Fruit fly (Drosophila melanogaster) whole organism, embryonic: ENCODE measurements around the gene Tmep.

ENCODE experiments used
- CG1233 ChIP-seq: fragments of 200-800 bp; sonication (Bioruptor generic); optimal IDR thresholded peaks from 4 replicates; lab custom pipeline; 2018; ENCODE audit warnings: missing biosample characterization, mild to moderate bottlenecking, missing genetic modification characterization
- CG8089 ChIP-seq: fragments of 200-800 bp; sonication (Bioruptor generic); optimal IDR thresholded peaks from 3 replicates; lab custom pipeline; 2016; ENCODE audit warnings: missing biosample characterization, missing genetic modification characterization
- CrebB ChIP-seq: fragments of 200-800 bp; sonication (Bioruptor generic); optimal IDR thresholded peaks from 3 replicates; lab custom pipeline; 2018; ENCODE audit warnings: missing biosample characterization, mild to moderate bottlenecking, missing genetic modification characterization
- Six4 ChIP-seq: fragments of 200-800 bp; sonication (Bioruptor generic); optimal IDR thresholded peaks from 2 replicates; lab custom pipeline; 2016; ENCODE audit warnings: missing biosample characterization, missing genetic modification characterization
- aop ChIP-seq: fragments of 200-800 bp; sonication (Bioruptor generic); IDR thresholded peaks from 2 replicates; pipeline ENCODE4 v1.3.6; 2022; ENCODE audit warnings: missing biosample characterization, missing genetic modification characterization
- danr ChIP-seq: fragments of 200-800 bp; sonication (Bioruptor generic); IDR thresholded peaks from 2 replicates; pipeline ENCODE4 v1.3.6; 2022; ENCODE audit warnings: missing biosample characterization, missing genetic modification characterization

dm6 chr3L:1549634-1550071 is 19.3 kb upstream of the Tmep start:
- TF ChIP-seq Six4: no peak
- TF ChIP-seq CG8089 (GFP tag; lab: Kevin White, UChicago): no peak
- no peak for TF ChIP-seq CG1233 (GFP tag; lab: Kevin White, UChicago)
- no peak for TF ChIP-seq aop (GFP tag; lab: Robert Waterston, UW)
- TF ChIP-seq danr (GFP tag; lab: Robert Waterston, UW): no peak
- TF ChIP-seq CrebB (tag; lab: Kevin White, UChicago): no peak
